Fruit fly (Drosophila melanogaster): ENCODE data around the gene CG43886.

Gene CG43886

DNA sequence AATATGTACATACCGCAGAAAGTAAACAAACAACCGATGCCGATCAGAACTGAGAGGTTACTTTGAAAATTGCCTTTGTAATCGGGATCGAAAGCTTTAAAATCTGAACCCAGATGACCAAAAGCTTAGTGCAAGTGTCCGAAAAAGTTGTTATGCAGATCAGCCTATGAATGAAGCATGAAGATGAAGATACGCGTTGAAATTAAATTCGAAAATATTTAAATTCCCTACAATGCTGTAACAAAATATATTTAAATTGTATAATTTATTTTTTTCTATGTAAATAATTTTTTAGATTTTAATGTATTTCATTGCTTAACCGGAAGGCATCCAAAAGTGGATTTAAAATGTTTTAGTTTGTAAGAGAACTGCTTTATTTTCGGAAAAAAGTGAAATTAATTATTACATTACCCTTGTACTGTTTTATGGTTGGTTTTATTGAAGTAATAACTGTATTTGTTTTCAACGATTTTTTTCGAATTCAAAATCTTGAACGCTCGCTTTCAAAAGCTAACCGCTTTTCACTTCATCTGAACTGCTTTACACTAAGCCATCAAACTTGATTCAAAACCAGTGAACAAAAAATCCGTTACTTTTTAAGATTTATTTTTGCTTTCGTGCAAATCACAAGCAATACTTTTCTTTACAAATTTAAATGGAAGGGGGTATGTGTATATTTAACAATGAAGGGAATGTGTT is at the start of gene CG43886:
Gene CG43886 (minus strand): TSS at position 51 of the 699 bp plus-strand sequence.
- TF ChIP-seq Myc (optimal IDR thresholded peaks at IDR 0.05) (no peak), psq (optimal IDR thresholded peaks at IDR 0.05) (no peak), insv (optimal IDR thresholded peaks at IDR 0.05) (no peak), Sin3A (optimal IDR thresholded peaks at IDR 0.05) (no peak), ttk (optimal IDR thresholded peaks at IDR 0.05) (no peak), h (optimal IDR thresholded peaks at IDR 0.05) (no peak)

DNA sequence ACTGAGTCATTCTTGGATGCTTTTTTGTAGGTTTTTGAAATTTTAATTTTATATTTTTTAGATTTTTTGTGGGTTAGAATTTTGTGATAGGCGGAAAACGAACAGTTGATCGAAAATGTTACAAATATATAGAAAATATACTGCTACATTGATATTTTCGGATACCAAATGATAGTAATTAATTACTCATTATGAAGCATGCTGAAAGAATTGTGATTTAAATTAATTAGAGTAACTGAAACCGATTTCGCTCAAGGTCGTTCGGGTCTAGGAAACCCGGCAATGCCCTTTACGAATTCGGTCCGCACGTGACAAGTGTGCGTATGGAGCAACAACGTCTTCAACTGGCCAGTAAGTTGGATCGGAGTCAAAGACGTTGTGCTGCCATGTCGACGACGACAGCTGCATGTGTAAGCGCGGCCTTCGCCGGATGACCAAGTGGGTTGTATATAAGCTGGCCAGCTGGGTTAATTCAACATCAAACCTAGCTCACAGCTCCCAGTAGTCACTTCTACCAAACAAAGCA is 42.8 kb upstream of the CG43886 start, which contains the start of the genes CG7366 and CG13679:
Gene CG7366 (minus strand): TSS at position 101 of the 526 bp plus-strand sequence.
Gene CG13679 (plus strand): TSS at position 476 of the 526 bp plus-strand sequence.
- TF ChIP-seq h (optimal IDR thresholded peaks at IDR 0.05) (no peak), insv (optimal IDR thresholded peaks at IDR 0.05) (no peak), ttk (optimal IDR thresholded peaks at IDR 0.05) (no peak), psq (optimal IDR thresholded peaks at IDR 0.05) (no peak), Sin3A (optimal IDR thresholded peaks at IDR 0.05) (no peak), Myc (optimal IDR thresholded peaks at IDR 0.05) (no peak)

DNA sequence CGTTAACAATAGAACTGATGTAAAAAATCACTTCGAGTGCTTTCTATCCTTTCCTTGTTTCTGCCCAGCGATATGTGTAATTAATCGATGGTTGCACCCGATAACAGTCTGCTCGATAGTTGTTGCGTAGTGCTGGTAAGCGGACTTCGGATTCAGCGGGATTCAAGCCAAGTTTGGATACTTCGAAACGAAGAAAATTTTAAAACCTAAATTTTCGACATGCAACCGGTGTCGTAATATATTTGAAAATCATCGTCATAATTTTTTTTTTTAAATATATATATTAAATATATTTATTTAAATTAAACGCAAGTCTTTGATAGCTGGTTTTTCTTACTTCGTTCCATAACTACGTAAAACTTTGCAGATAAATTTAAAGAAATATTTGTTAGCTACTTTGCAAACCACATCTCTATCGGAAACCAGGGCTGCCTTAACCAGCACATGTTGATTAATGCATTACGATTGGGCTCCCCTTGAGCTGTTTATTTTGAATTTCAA is 38.3 kb upstream of the CG43886 start, which contains the start of the genes UbcE2M and Dhps:
Gene UbcE2M (minus strand): TSS at position 209 of the 501 bp plus-strand sequence.
Gene Dhps (plus strand): TSS at position 429 of the 501 bp plus-strand sequence.
- TF ChIP-seq ttk (optimal IDR thresholded peaks at IDR 0.05) (no peak), Sin3A (optimal IDR thresholded peaks at IDR 0.05) (no peak), h (optimal IDR thresholded peaks at IDR 0.05) (no peak), Myc (optimal IDR thresholded peaks at IDR 0.05) (no peak), insv (optimal IDR thresholded peaks at IDR 0.05) (no peak), psq (optimal IDR thresholded peaks at IDR 0.05) (no peak)

DNA sequence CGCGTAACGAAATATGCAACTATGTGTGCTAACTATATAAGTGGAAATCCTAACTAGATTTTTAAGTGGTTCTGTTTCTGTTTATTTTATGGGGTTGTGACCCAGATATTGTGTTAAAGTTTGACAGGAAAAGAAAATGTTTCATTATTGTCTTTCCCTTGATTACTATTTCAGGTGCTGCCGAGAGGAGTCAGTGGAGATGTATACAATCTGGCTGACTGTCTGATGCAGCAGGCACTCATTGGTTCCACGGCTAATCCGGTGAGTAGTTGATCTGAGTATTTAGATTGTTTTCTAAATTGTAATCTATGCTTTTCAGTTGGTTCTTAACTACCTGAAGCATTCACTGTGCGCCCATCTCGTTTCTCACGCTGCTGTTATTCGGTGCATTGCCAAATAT is 33.4 kb upstream of the CG43886 start, which contains the start of gene CG7387:
Gene CG7387 (minus strand): TSS at position 101 of the 400 bp plus-strand sequence.
- TF ChIP-seq Myc (optimal IDR thresholded peaks at IDR 0.05) (no peak), psq (optimal IDR thresholded peaks at IDR 0.05) (no peak), ttk (optimal IDR thresholded peaks at IDR 0.05) (no peak), h (optimal IDR thresholded peaks at IDR 0.05) (no peak), insv (optimal IDR thresholded peaks at IDR 0.05) (no peak), Sin3A (optimal IDR thresholded peaks at IDR 0.05) (no peak)

DNA sequence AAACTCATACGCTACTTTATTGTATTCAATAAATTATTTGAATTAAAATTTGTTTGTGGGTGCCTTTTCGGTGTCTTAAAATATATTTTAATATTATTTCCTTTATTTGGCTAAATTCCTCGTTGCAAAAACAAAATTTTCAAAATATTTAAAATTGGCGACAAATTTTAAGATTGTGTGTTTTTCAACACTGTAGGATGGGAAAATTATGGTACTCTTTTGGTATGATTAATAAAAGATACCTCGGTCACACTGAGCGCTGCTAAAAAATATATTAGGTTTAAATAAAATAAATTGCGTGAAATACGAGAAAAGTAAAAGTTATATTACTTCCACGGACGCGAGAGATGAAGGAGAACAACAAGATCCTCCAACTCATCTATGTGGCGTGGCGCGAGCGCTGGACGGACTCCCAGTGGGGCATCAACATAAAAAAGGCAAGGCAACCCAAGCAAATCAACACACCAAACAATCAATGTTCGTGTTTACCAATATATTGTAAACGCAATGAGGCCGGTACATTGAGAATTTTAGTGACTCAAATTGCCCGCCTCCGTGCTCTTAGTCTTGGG is 31.6 kb upstream of the CG43886 start, which contains the start of gene MED24:
Gene MED24 (plus strand): TSS at position 229 of the 572 bp plus-strand sequence.
- TF ChIP-seq Sin3A (optimal IDR thresholded peaks at IDR 0.05): no peak
- TF ChIP-seq insv (optimal IDR thresholded peaks at IDR 0.05): no peak
- TF ChIP-seq Myc (optimal IDR thresholded peaks at IDR 0.05): no peak
- TF ChIP-seq h (optimal IDR thresholded peaks at IDR 0.05): no peak
- no peak for TF ChIP-seq ttk (optimal IDR thresholded peaks at IDR 0.05)
- no peak for TF ChIP-seq psq (optimal IDR thresholded peaks at IDR 0.05)

DNA sequence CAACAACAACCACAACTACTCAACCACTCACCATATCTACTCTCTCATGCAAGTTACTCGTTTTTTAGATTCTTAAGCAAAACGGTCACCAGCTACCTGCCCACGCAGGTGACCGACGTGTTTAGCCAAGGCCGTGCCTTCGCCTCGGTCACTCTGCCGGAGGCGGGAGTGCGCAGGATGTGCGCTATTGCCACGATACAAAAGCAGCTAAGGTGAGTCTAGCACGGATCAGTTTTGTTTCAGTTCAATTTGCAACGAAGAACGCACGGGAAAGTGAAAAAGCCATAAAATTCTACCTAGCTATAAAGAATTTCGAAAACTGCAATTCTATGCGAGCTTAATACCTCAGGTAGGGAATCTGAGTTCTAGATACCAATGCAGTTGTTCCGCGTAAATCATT is 29.7 kb upstream of the CG43886 start:
- TF ChIP-seq h (optimal IDR thresholded peaks at IDR 0.05) (no peak), ttk (optimal IDR thresholded peaks at IDR 0.05) (no peak), insv (optimal IDR thresholded peaks at IDR 0.05) (no peak), psq (optimal IDR thresholded peaks at IDR 0.05) (no peak), Myc (optimal IDR thresholded peaks at IDR 0.05) (no peak), Sin3A (optimal IDR thresholded peaks at IDR 0.05) (no peak)

DNA sequence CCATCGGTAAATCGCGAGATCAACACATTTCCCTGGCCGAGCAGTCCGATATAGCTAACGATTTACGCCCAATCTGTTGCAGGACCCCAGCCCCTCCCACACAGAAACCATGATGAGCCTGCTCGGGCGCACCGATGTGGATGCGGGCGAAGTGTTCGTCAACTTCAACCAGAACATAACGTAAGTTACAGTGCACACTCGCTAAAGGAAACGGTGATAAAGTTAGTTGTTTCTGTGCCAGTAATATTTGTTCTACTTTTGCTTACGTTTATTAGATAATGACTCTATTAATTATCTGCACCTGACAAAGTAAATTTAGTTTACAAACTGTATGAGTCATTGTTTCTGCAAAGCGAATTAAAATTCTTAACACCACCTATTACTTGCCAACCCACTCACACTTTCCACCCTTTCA is 27.8 kb upstream of the CG43886 start:
- TF ChIP-seq ttk (optimal IDR thresholded peaks at IDR 0.05): no peak
- no peak for TF ChIP-seq insv (optimal IDR thresholded peaks at IDR 0.05)
- no peak for TF ChIP-seq psq (optimal IDR thresholded peaks at IDR 0.05)
- TF ChIP-seq Myc (optimal IDR thresholded peaks at IDR 0.05): no peak
- TF ChIP-seq Sin3A (optimal IDR thresholded peaks at IDR 0.05): no peak
- TF ChIP-seq h (optimal IDR thresholded peaks at IDR 0.05): no peak

DNA sequence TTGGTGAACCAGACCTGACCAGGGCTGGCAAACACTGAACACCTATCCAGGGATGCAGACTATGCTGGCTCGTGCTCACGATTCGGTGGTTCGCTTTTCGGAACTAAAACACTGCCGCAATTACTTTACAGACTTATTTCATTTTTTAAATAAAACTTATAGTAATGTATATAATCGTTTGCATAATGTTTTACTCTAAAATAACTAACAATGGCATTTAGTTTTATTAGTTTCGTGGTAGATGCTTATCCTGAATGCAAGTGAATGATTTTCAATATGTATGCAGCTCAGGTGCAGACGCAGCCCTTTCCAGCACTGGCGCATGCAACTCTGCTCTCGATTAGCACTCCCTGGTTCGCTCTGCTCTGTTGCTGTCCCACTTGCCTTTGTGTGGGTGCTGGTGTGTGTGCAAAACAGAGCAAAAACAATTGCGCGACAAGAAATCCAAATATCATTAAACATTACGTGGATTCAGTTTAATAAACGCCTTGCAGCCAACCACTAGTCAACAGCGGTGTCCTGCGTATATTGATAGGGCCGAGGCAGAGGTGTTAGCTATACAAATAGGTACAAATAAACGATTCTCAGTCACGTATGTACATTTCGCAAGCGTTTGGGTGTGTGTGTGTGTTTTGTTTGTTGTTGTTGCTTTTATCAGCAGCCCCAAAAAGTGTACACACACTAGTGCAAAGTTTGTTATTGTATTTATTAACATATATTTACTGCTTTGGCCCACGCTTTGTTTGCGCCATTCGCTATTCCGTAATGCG is 27.2 kb upstream of the CG43886 start, which contains the start of the genes ERR and Atg18a:
Gene ERR (minus strand): TSS at position 45 of the 770 bp plus-strand sequence.
Gene Atg18a (plus strand): TSS at position 231 of the 770 bp plus-strand sequence.
- TF ChIP-seq ttk (optimal IDR thresholded peaks at IDR 0.05): no peak
- no peak for TF ChIP-seq insv (optimal IDR thresholded peaks at IDR 0.05)
- no peak for TF ChIP-seq Myc (optimal IDR thresholded peaks at IDR 0.05)
- no peak for TF ChIP-seq psq (optimal IDR thresholded peaks at IDR 0.05)
- no peak for TF ChIP-seq Sin3A (optimal IDR thresholded peaks at IDR 0.05)
- no peak for TF ChIP-seq h (optimal IDR thresholded peaks at IDR 0.05)

DNA sequence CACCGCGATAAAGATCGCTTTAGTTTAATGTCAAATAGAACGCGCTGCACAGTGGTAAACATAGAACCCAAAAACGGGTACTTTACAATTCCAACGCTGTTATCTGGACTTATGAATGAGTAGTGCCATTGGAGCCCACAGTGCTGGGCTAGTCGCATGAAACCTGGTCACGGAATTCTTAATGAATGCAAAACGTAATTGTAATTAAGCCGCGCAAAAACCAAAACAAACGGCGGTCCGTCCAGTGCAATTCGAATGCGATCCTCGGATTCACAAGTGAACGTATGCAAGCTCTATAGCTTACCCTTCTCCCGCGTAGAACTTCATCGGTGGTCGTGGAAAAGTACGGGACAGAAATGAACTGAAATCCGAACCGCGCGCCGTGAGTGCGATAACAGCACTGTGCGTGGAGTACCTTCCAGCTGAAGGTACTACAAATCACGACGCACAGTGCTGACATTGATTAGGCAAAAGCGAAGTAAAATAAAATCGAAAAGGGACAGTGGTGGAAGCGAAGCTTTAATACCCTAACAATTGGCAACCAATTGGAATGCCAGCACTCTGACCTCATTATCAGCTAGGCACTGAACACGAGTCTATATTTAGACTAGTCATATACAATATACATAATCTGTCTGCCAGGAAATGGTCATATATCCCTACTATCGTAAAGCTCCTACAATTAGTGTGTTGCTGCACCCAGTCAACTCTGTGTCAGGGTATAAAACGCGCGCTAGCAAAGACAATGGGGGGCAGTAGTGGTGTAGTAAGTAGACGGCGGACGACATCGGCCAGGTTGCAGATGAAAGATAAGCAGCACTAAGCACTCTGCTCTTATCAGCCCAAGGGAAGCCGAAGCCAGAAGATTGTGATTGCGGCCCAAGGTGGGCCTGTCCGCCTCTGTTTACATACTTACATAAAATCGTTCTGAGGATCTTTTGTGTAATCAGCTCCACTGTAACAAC is 26.0 kb upstream of the CG43886 start:
- TF ChIP-seq psq (optimal IDR thresholded peaks at IDR 0.05) (no peak), Myc (optimal IDR thresholded peaks at IDR 0.05) (no peak), ttk (optimal IDR thresholded peaks at IDR 0.05) (no peak), h (optimal IDR thresholded peaks at IDR 0.05) (no peak), Sin3A (optimal IDR thresholded peaks at IDR 0.05) (no peak)

DNA sequence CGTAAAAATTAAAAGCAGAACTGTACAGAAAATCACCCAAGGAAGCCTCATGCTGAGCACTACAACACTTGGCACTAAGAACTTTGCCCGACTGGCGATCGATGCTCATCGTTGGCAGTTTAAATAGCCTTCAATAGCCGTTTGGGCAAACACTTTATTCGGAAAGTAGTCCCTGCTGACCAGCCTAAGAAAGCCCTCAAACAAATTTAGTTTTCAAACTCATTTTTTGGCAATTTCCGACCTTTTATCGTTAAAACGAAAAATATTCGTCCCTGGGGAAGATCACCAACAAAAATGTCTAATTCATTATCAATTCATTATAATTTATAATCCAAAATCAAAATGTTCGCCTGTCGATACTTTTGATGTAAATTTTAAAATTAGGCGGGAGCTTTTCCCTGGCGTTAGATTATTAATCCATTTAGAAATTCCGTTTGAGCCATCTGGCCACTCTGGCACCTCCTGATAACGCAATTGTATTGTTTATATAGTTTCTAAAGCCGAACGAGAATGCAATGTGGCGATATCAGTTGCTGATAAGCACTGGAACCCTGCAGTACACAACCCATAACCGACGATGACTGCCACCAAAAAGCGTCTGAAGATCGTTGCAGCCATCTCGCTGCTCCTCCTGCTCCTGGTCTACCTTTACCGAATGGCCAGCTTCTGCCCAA is 21.0 kb upstream of the CG43886 start, which contains the start of the genes mthl7 and Uxs:
Gene mthl7 (minus strand): TSS at position 51 of the 674 bp plus-strand sequence.
Gene Uxs (plus strand): TSS at position 460 of the 674 bp plus-strand sequence.
- TF ChIP-seq ttk (optimal IDR thresholded peaks at IDR 0.05) (no peak), Sin3A (optimal IDR thresholded peaks at IDR 0.05) (no peak), h (optimal IDR thresholded peaks at IDR 0.05) (no peak), Myc (optimal IDR thresholded peaks at IDR 0.05) (no peak), psq (optimal IDR thresholded peaks at IDR 0.05) (no peak), insv (optimal IDR thresholded peaks at IDR 0.05) (no peak)

All from Kc167 (cell line).